Fruit fly (Drosophila melanogaster) whole organism, prepupa: ENCODE results near the gene Mst89B.

Source experiments
- CG10631 ChIP-seq: fragments of 200-800 bp; sonication (Bioruptor generic); optimal IDR thresholded peaks from 2 replicates; lab custom pipeline; 2016; ENCODE audit warnings: missing biosample characterization, missing genetic modification characterization
- CG10669 ChIP-seq: fragments of 200-800 bp; sonication (Bioruptor generic); optimal IDR thresholded peaks from 3 replicates; lab custom pipeline; 2018; ENCODE audit warnings: missing biosample characterization, mild to moderate bottlenecking, missing genetic modification characterization, moderate library complexity
- CG15336 ChIP-seq: fragments of 200-800 bp; sonication (Bioruptor generic); IDR thresholded peaks from 2 replicates; pipeline ENCODE4 v1.3.6; 2022; ENCODE audit warnings: missing biosample characterization, missing genetic modification characterization
- CG7368 ChIP-seq: fragments of 200-800 bp; sonication (Bioruptor generic); optimal IDR thresholded peaks from 3 replicates; lab custom pipeline; 2016; ENCODE audit warnings: missing biosample characterization, missing genetic modification characterization
- Eip93F ChIP-seq: fragments of 200-800 bp; sonication (Bioruptor generic); optimal IDR thresholded peaks from 2 replicates; lab custom pipeline; 2016; ENCODE audit warnings: missing biosample characterization, mild to moderate bottlenecking, missing genetic modification characterization
- dac ChIP-seq: fragments of 200-800 bp; sonication (Bioruptor generic); optimal IDR thresholded peaks from 2 replicates; lab custom pipeline; 2017; ENCODE audit warnings: missing biosample characterization, mild to moderate bottlenecking, missing genetic modification characterization
- net ChIP-seq: fragments of 200-800 bp; sonication (Bioruptor generic); optimal IDR thresholded peaks from 3 replicates; lab custom pipeline; 2016; ENCODE audit warnings: missing biosample characterization, missing genetic modification characterization

DNA sequence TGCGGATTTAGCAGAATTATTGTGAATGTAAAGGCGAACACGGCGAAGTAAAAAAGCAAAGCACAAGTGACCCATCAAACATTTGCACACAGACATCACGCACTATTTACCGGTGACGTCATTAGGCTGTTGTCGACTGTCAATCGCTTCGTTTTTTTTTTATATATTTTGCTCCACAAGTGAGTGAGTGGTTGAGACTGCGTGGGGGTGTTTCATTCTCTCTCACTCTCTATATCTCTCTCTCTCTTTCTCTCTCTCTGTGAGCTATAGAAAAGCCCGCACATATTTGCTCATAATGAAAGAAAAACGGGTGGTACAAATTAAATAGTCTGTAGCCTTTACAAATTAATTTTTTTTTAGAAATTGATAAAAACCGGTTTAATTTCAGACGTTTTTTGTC lies 10.7 kb downstream of the Mst89B start:
- no peak for TF ChIP-seq CG10669 (GFP tag; lab: Kevin White, UChicago)
- TF ChIP-seq net: no peak
- no peak for TF ChIP-seq CG7368 (GFP tag; lab: Kevin White, UChicago)
- TF ChIP-seq CG10631 (GFP tag; lab: Kevin White, UChicago): no peak
- TF ChIP-seq CG15336 (GFP tag; lab: Robert Waterston, UW): 0 out of 2 replicates have a peak, but pooled peaks have one; percentile 8
- no peak for TF ChIP-seq Eip93F
- no peak for TF ChIP-seq dac
